Worm (Caenorhabditis elegans): ENCODE measurements around the gene qua-1.

qua-1 gene

ce11 chrII:8225347-8225746 lies 26.7 kb downstream of the qua-1 start:
- TF ChIP-seq nhr-85 (tag) (peak; percentile 72), pag-3 (tag; optimal IDR thresholded peaks at IDR 0.05; ENCODE audit: borderline replicate concordance, insufficient read depth) (no peak), unc-98 (GFP tag; IDR thresholded peaks at IDR 0.05) (no peak), nhr-20 (tag; optimal IDR thresholded peaks at IDR 0.05) (peak; percentile 29), lsy-2 (tag; optimal IDR thresholded peaks at IDR 0.05) (peak in 1 of 2 experiments; percentile 24), ces-1 (GFP tag; optimal IDR thresholded peaks at IDR 0.05) (no peak)

DNA sequence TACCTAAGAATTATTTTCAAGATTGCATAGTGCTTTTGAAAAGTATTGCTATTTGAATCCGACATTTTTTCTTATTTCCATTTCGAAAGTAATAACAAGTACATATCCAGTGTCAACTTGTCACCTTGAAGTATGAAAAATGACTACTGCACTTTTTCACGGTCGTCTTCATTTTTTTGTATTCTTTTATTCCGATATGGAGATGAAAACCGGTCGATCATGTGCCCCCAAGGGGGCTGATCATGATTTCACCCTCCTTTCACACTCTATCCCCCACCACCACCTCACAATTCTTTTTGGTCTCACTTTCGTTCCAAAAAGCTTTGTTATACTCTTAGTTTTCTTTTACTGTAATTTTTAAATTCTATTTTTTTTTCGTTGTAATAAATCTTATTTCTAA lies 27.3 kb downstream of the qua-1 start:
- TF ChIP-seq blmp-1 (tag; optimal IDR thresholded peaks at IDR 0.05) (peak; percentile 89), vab-15 (tag; optimal IDR thresholded peaks at IDR 0.05) (no peak), lin-35 (GFP tag; optimal IDR thresholded peaks at IDR 0.05) (peak in 1 of 2 experiments; percentile 24), dpl-1 (GFP tag; optimal IDR thresholded peaks at IDR 0.05) (no peak), nhr-85 (tag) (peak; percentile 76), snu-23 (GFP tag; optimal IDR thresholded peaks at IDR 0.05) (peak; percentile 6), lin-14 (GFP tag; optimal IDR thresholded peaks at IDR 0.05) (peak; percentile 24), grh-1 (GFP tag; IDR thresholded peaks at IDR 0.05) (0 out of 2 replicates have a peak, but pooled peaks have one; percentile 16), nhr-20 (tag; optimal IDR thresholded peaks at IDR 0.05) (peak; percentile 16)

- TF ChIP-seq ztf-11 (tag; optimal IDR thresholded peaks at IDR 0.05): no peak
- no peak for TF ChIP-seq unc-130 (tag; optimal IDR thresholded peaks at IDR 0.05)
- no peak for TF ChIP-seq swsn-7 (tag; optimal IDR thresholded peaks at IDR 0.05)
- TF ChIP-seq lin-13 (GFP tag; optimal IDR thresholded peaks at IDR 0.05): no peak
- no peak for TF ChIP-seq aly-2 (tag; optimal IDR thresholded peaks at IDR 0.05)
- no peak for TF ChIP-seq unc-62 (GFP tag; optimal IDR thresholded peaks at IDR 0.05)
- TF ChIP-seq nhr-84 (tag; optimal IDR thresholded peaks at IDR 0.05): no peak
- TF ChIP-seq C04F5.9 (tag; optimal IDR thresholded peaks at IDR 0.05): no peak
- peak; percentile 47 for TF ChIP-seq nhr-20 (tag; optimal IDR thresholded peaks at IDR 0.05)
- no peak for TF ChIP-seq lir-3 (tag; optimal IDR thresholded peaks at IDR 0.05; ENCODE audit: poor library complexity)
- no peak for TF ChIP-seq mef-2 (tag; optimal IDR thresholded peaks at IDR 0.05)
- no peak for TF ChIP-seq dpl-1 (GFP tag; optimal IDR thresholded peaks at IDR 0.05)
- TF ChIP-seq irx-1 (tag; optimal IDR thresholded peaks at IDR 0.05): no peak
- no peak for TF ChIP-seq nhr-12 (tag; optimal IDR thresholded peaks at IDR 0.05)
- no peak for TF ChIP-seq hlh-17 (GFP tag; optimal IDR thresholded peaks at IDR 0.05; ENCODE audit: borderline replicate concordance)
- no peak for TF ChIP-seq efl-3 (GFP tag; optimal IDR thresholded peaks at IDR 0.05)
- TF ChIP-seq ceh-63 (GFP tag; optimal IDR thresholded peaks at IDR 0.05): no peak
- TF ChIP-seq nhr-76 (tag; optimal IDR thresholded peaks at IDR 0.05): no peak
- peak in 1 of 2 experiments; percentile 16 for TF ChIP-seq lin-35 (GFP tag; optimal IDR thresholded peaks at IDR 0.05)
- no peak for TF ChIP-seq ces-1 (GFP tag; optimal IDR thresholded peaks at IDR 0.05)
- TF ChIP-seq zip-4 (GFP tag; optimal IDR thresholded peaks at IDR 0.05): no peak
- TF ChIP-seq pax-3 (tag; optimal IDR thresholded peaks at IDR 0.05): no peak
- no peak for TF ChIP-seq C16A3.4 (tag; optimal IDR thresholded peaks at IDR 0.05)
- TF ChIP-seq sox-4 (tag; optimal IDR thresholded peaks at IDR 0.05): no peak
- peak in 1 of 2 experiments; percentile 41 for TF ChIP-seq lsy-2 (tag; optimal IDR thresholded peaks at IDR 0.05)
- peak; percentile 40 for TF ChIP-seq mep-1 (tag; optimal IDR thresholded peaks at IDR 0.05)
- no peak for TF ChIP-seq nhr-237 (tag; optimal IDR thresholded peaks at IDR 0.05)
- no peak for TF ChIP-seq tbx-2 (tag; optimal IDR thresholded peaks at IDR 0.05)
- TF ChIP-seq snpc-4 (tag; optimal IDR thresholded peaks at IDR 0.05): no peak
- TF ChIP-seq ceh-82 (tag; optimal IDR thresholded peaks at IDR 0.05): no peak
- peak; percentile 23 for TF ChIP-seq nhr-90 (tag; optimal IDR thresholded peaks at IDR 0.05; ENCODE audit: poor library complexity)
- no peak for TF ChIP-seq ceh-88 (GFP tag; IDR thresholded peaks at IDR 0.05)
- TF ChIP-seq xbp-1 (tag; optimal IDR thresholded peaks at IDR 0.05): no peak
- no peak for TF ChIP-seq fos-1 (tag; optimal IDR thresholded peaks at IDR 0.05)
- no peak for TF ChIP-seq vab-15 (tag; optimal IDR thresholded peaks at IDR 0.05)
- no peak for TF ChIP-seq F16B12.6 (tag; optimal IDR thresholded peaks at IDR 0.05)
- no peak for TF ChIP-seq dsc-1 (tag; optimal IDR thresholded peaks at IDR 0.05)
- peak in 1 of 2 experiments; percentile 29 for TF ChIP-seq mdl-1 (tag; optimal IDR thresholded peaks at IDR 0.05)
- no peak for TF ChIP-seq fkh-8 (tag; optimal IDR thresholded peaks at IDR 0.05)
- no peak for TF ChIP-seq nhr-85 (tag)
- TF ChIP-seq pqm-1 (tag; optimal IDR thresholded peaks at IDR 0.05): peak; percentile 10
- TF ChIP-seq nhr-71 (tag; optimal IDR thresholded peaks at IDR 0.05): peak; percentile 42
These were observed 27.9 kb downstream of the qua-1 start for ce11 chrII:8226475-8226874.
